Fruit fly (Drosophila melanogaster) whole organism, embryonic: Measurements from ENCODE around the gene r-cup.

Experiments used
- Atf-2 ChIP-seq: fragments of 200-800 bp; sonication (Bioruptor generic); optimal IDR thresholded peaks from 2 replicates; lab custom pipeline; 2016; ENCODE audit warnings: missing biosample characterization, missing genetic modification characterization
- BtbVII ChIP-seq: fragments of 200-800 bp; sonication (Bioruptor generic); optimal IDR thresholded peaks from 3 replicates; lab custom pipeline; 2017; ENCODE audit warnings: missing biosample characterization, mild to moderate bottlenecking, missing genetic modification characterization
- C15 ChIP-seq: fragments of 200-800 bp; sonication (Bioruptor generic); IDR thresholded peaks from 3 replicates; pipeline ENCODE4 v1.3.6; 2022; ENCODE audit warnings: missing biosample characterization, missing genetic modification characterization
- CG10366 ChIP-seq: fragments of 200-800 bp; sonication (Bioruptor generic); IDR thresholded peaks from 2 replicates; pipeline ENCODE4 v1.3.6; 2022; ENCODE audit warnings: missing biosample characterization, missing genetic modification characterization
- CG10654 ChIP-seq: fragments of 200-800 bp; sonication (Bioruptor generic); optimal IDR thresholded peaks from 2 replicates; lab custom pipeline; 2016; ENCODE audit warnings: missing biosample characterization, missing genetic modification characterization
- CG11456 ChIP-seq: fragments of 200-800 bp; sonication (Bioruptor generic); IDR thresholded peaks from 3 replicates; pipeline ENCODE4 v1.3.6; 2022; ENCODE audit warnings: missing biosample characterization, missing genetic modification characterization
- CG13287 ChIP-seq: fragments of 200-800 bp; sonication (Bioruptor generic); IDR thresholded peaks from 2 replicates; pipeline ENCODE4 v1.3.6; 2022; ENCODE audit warnings: missing biosample characterization, missing genetic modification characterization; ENCODE audit not compliant: partially characterized antibody
- CG14441 ChIP-seq: fragments of 200-800 bp; sonication (Bioruptor generic); IDR thresholded peaks from 2 replicates; pipeline ENCODE4 v1.3.6; 2022; ENCODE audit warnings: missing biosample characterization, missing genetic modification characterization
- CG17568 ChIP-seq: fragments of 200-800 bp; sonication (Bioruptor generic); optimal IDR thresholded peaks from 2 replicates; lab custom pipeline; 2018; ENCODE audit warnings: missing biosample characterization, mild to moderate bottlenecking, missing genetic modification characterization, moderate library complexity
- CG2116 ChIP-seq: fragments of 200-800 bp; sonication (Bioruptor generic); optimal IDR thresholded peaks from 3 replicates; lab custom pipeline; 2018; ENCODE audit warnings: missing biosample characterization, mild to moderate bottlenecking, missing genetic modification characterization
- CG2202 ChIP-seq: fragments of 200-800 bp; sonication (Bioruptor generic); optimal IDR thresholded peaks from 2 replicates; lab custom pipeline; 2018; ENCODE audit warnings: missing biosample characterization, mild to moderate bottlenecking, missing genetic modification characterization
- CG2889 ChIP-seq: fragments of 200-800 bp; sonication (Bioruptor generic); IDR thresholded peaks from 3 replicates; pipeline ENCODE4 v1.3.6; 2022; ENCODE audit warnings: missing biosample characterization, missing genetic modification characterization
- CG32532 ChIP-seq: fragments of 200-800 bp; sonication (Bioruptor generic); IDR thresholded peaks from 2 replicates; pipeline ENCODE4 v1.3.6; 2022; ENCODE audit warnings: missing biosample characterization, missing genetic modification characterization
- CG33213 ChIP-seq: fragments of 200-800 bp; sonication (Bioruptor generic); optimal IDR thresholded peaks from 3 replicates; lab custom pipeline; 2016; ENCODE audit warnings: missing biosample characterization, missing genetic modification characterization
- CG4328 ChIP-seq: fragments of 200-800 bp; sonication (Bioruptor generic); optimal IDR thresholded peaks from 3 replicates; lab custom pipeline; 2017; ENCODE audit warnings: missing biosample characterization, missing genetic modification reagents, missing genetic modification characterization
- CG4707 ChIP-seq: fragments of 200-800 bp; sonication (Bioruptor generic); optimal IDR thresholded peaks from 2 replicates; lab custom pipeline; 2018; ENCODE audit warnings: missing biosample characterization, mild to moderate bottlenecking, missing genetic modification characterization, moderate library complexity
- CG6689 ChIP-seq: fragments of 200-800 bp; sonication (Bioruptor generic); IDR thresholded peaks from 2 replicates; pipeline ENCODE4 v1.3.6; 2022; ENCODE audit warnings: missing biosample characterization, missing genetic modification characterization
- CG7372 ChIP-seq: fragments of 200-800 bp; sonication (Bioruptor generic); IDR thresholded peaks from 2 replicates; pipeline ENCODE4 v1.3.6; 2022; ENCODE audit warnings: missing biosample characterization, missing genetic modification characterization
- CG7839 ChIP-seq: fragments of 200-800 bp; sonication (Bioruptor generic); optimal IDR thresholded peaks from 3 replicates; lab custom pipeline; 2018; ENCODE audit warnings: missing biosample characterization, mild to moderate bottlenecking, missing genetic modification characterization, moderate library complexity
- CG8290 ChIP-seq, 3 experiments: fragments of 200-800 bp; sonication (Bioruptor generic); optimal IDR thresholded peaks; 2 replicates each; lab custom pipeline; 2016 to 2019; ENCODE audit warnings: missing biosample characterization in 3 of 3, missing genetic modification characterization in 3 of 3, mild to moderate bottlenecking in 2 of 3, moderate library complexity in 1 of 3
- CG8924 ChIP-seq: fragments of 200-800 bp; optimal IDR thresholded peaks from 3 replicates; lab custom pipeline; 2019; ENCODE audit warnings: missing biosample characterization, mild to moderate bottlenecking, missing genetic modification characterization, moderate library complexity
- Dfd ChIP-seq, 2 experiments: fragments of >200 bp; optimal IDR thresholded peaks; 2 replicates each; lab custom pipeline; 2017; ENCODE audit warnings: missing biosample characterization in 2 of 2, missing genetic modification characterization in 2 of 2
- Dp ChIP-seq: fragments of 200-800 bp; sonication (Bioruptor generic); optimal IDR thresholded peaks from 2 replicates; lab custom pipeline; 2018; ENCODE audit warnings: missing biosample characterization, mild to moderate bottlenecking, missing genetic modification characterization, moderate library complexity
- E2f2 ChIP-seq: fragments of 200-800 bp; sonication (Bioruptor generic); IDR thresholded peaks from 2 replicates; pipeline ENCODE4 v1.3.6; 2022; ENCODE audit warnings: missing biosample characterization, missing genetic modification characterization
- H15 ChIP-seq: fragments of 200-800 bp; sonication (Bioruptor generic); IDR thresholded peaks from 3 replicates; pipeline ENCODE4 v1.3.6; 2022; ENCODE audit warnings: missing biosample characterization, missing genetic modification characterization
- HHEX ChIP-seq: fragments of 200-800 bp; sonication (Bioruptor generic); optimal IDR thresholded peaks from 3 replicates; lab custom pipeline; 2017; ENCODE audit warnings: missing biosample characterization, mild to moderate bottlenecking, missing genetic modification characterization, missing genetic modification reagents
- HLH4C ChIP-seq: fragments of 200-800 bp; sonication (Bioruptor generic); IDR thresholded peaks from 3 replicates; pipeline ENCODE4 v1.3.6; 2022; ENCODE audit warnings: missing biosample characterization, missing genetic modification characterization; ENCODE audit not compliant: partially characterized antibody
- HLH54F ChIP-seq: fragments of 200-800 bp; sonication (Bioruptor generic); optimal IDR thresholded peaks from 3 replicates; lab custom pipeline; 2016; ENCODE audit warnings: missing biosample characterization, missing genetic modification characterization
- Nf-YB ChIP-seq: fragments of 200-800 bp; sonication (Bioruptor generic); optimal IDR thresholded peaks from 3 replicates; lab custom pipeline; 2019; ENCODE audit warnings: missing biosample characterization, mild to moderate bottlenecking, missing genetic modification characterization, moderate library complexity
- Opbp ChIP-seq: fragments of 200-800 bp; sonication (Bioruptor generic); IDR thresholded peaks from 3 replicates; pipeline ENCODE4 v1.3.6; 2022; ENCODE audit warnings: missing biosample characterization, missing genetic modification characterization; ENCODE audit not compliant: partially characterized antibody
- Rfx ChIP-seq: fragments of 200-800 bp; sonication (Bioruptor generic); IDR thresholded peaks from 2 replicates; pipeline ENCODE4 v1.3.6; 2022; ENCODE audit warnings: missing biosample characterization, missing genetic modification characterization
- Sin3A ChIP-seq: fragments of >200 bp; optimal IDR thresholded peaks from 2 replicates; lab custom pipeline; 2018
- ab ChIP-seq: fragments of 200-800 bp; sonication (Bioruptor generic); optimal IDR thresholded peaks from 2 replicates; lab custom pipeline; 2016; ENCODE audit warnings: missing biosample characterization, missing genetic modification characterization
- amos ChIP-seq: fragments of 200-800 bp; sonication (Bioruptor generic); IDR thresholded peaks from 2 replicates; pipeline ENCODE4 v1.3.6; 2022; ENCODE audit warnings: missing biosample characterization, missing genetic modification characterization; ENCODE audit not compliant: partially characterized antibody
- br ChIP-seq: fragments of >200 bp; optimal IDR thresholded peaks from 2 replicates; lab custom pipeline; 2017
- ci ChIP-seq: fragments of 200-800 bp; sonication (Bioruptor generic); IDR thresholded peaks from 3 replicates; pipeline ENCODE4 v1.3.6; 2022; ENCODE audit warnings: missing biosample characterization, missing genetic modification characterization
- dati ChIP-seq: fragments of 200-800 bp; sonication (Bioruptor generic); IDR thresholded peaks from 2 replicates; pipeline ENCODE4 v1.3.6; 2022; ENCODE audit warnings: missing biosample characterization, missing genetic modification characterization
- exex ChIP-seq: fragments of 200-800 bp; sonication (Bioruptor generic); optimal IDR thresholded peaks from 4 replicates; lab custom pipeline; 2018; ENCODE audit warnings: missing biosample characterization, mild to moderate bottlenecking, missing genetic modification characterization, moderate library complexity
- ftz-f1 ChIP-seq: fragments of 200-800 bp; sonication (Bioruptor generic); optimal IDR thresholded peaks from 2 replicates; lab custom pipeline; 2016; ENCODE audit warnings: missing biosample characterization, missing genetic modification characterization
- hbn ChIP-seq: fragments of 200-800 bp; sonication (Bioruptor generic); IDR thresholded peaks from 2 replicates; pipeline ENCODE4 v1.3.6; 2022; ENCODE audit warnings: missing biosample characterization, missing genetic modification characterization; ENCODE audit not compliant: partially characterized antibody
- hkb ChIP-seq, 2 experiments: fragments of 200-800 bp in 1 of 2; fragments of >200 bp in 1 of 2; sonication (Bioruptor generic) in 1 of 2; IDR thresholded peaks in 1 of 2; optimal IDR thresholded peaks in 1 of 2; 2 replicates each; pipeline versions ENCODE4 v1.3.6 to Lab custom; 2017 to 2022; ENCODE audit warnings: missing biosample characterization in 1 of 2, missing genetic modification characterization in 1 of 2
- lov ChIP-seq, 2 experiments: fragments of 200-800 bp in 1 of 2; fragments of >200 bp in 1 of 2; sonication (Bioruptor generic) in 1 of 2; IDR thresholded peaks in 1 of 2; optimal IDR thresholded peaks in 1 of 2; 2 replicates in 1 of 2; 3 replicates in 1 of 2; pipeline versions ENCODE4 v1.3.6 to Lab custom; 2017 to 2022; ENCODE audit warnings: missing biosample characterization in 1 of 2, missing genetic modification characterization in 1 of 2
- org-1 ChIP-seq: fragments of 200-800 bp; sonication (Bioruptor generic); optimal IDR thresholded peaks from 2 replicates; lab custom pipeline; 2017; ENCODE audit warnings: missing biosample characterization, missing genetic modification characterization
- prd ChIP-seq, 3 experiments: fragments of >200 bp in 2 of 3; fragments of 200-800 bp in 1 of 3; sonication (Bioruptor generic) in 1 of 3; optimal IDR thresholded peaks in 2 of 3; IDR thresholded peaks in 1 of 3; 2 replicates in 2 of 3; 3 replicates in 1 of 3; pipeline versions ENCODE4 v1.3.6 to Lab custom; 2017 to 2022; ENCODE audit warnings: missing biosample characterization in 1 of 3, missing genetic modification characterization in 1 of 3
- pum ChIP-seq: fragments of 200-800 bp; sonication (Bioruptor generic); optimal IDR thresholded peaks from 2 replicates; lab custom pipeline; 2016; ENCODE audit warnings: missing biosample characterization, missing genetic modification characterization
- run ChIP-seq: fragments of 200-800 bp; sonication (Bioruptor generic); optimal IDR thresholded peaks from 3 replicates; lab custom pipeline; 2018; ENCODE audit warnings: missing biosample characterization, mild to moderate bottlenecking, missing genetic modification characterization
- seq ChIP-seq: fragments of 200-800 bp; sonication (Bioruptor generic); IDR thresholded peaks from 2 replicates; pipeline ENCODE4 v1.3.6; 2022; ENCODE audit warnings: missing biosample characterization, missing genetic modification characterization
- sob ChIP-seq: fragments of 200-800 bp; sonication (Bioruptor generic); IDR thresholded peaks from 2 replicates; pipeline ENCODE4 v1.3.6; 2022; ENCODE audit warnings: missing biosample characterization, missing genetic modification characterization
- stwl ChIP-seq: fragments of 200-800 bp; sonication (Bioruptor generic); optimal IDR thresholded peaks from 3 replicates; lab custom pipeline; 2018; ENCODE audit warnings: missing biosample characterization, mild to moderate bottlenecking, missing genetic modification characterization, moderate library complexity

Gene r-cup

DNA sequence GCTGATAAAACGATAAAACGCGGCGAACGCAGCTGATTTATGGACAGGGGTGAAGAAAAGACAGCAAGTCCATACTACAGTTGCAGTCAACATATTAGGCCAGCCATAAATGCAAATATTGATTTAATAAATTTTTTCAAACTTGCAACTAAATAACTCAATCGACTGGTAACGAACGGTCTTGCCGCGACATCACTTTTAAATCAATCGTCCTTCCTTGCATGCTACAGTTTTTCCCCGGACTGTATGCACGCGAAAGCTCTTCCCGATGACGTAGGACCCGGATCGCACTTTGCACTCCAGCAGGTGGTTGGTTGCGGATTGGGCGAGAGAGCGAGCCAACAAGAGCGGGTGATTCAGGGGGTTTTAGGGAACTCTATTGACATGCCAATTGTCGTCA, 39.2 kb upstream of the r-cup start (continued):
- TF ChIP-seq prd (optimal IDR thresholded peaks at IDR 0.05; lab: Kevin White, UChicago) (no peak), prd (GFP tag; IDR thresholded peaks at IDR 0.05; lab: Robert Waterston, UW) (peak; percentile 45; the same call in 1 of the 3 replicates), CG32532 (GFP tag; lab: Robert Waterston, UW) (peak; percentile 20; the same call in 1 of the 2 replicates), Nf-YB (GFP tag; lab: Kevin White, UChicago) (no peak), Opbp (no peak), CG7372 (GFP tag; lab: Robert Waterston, UW) (no peak), CG11456 (GFP tag; lab: Robert Waterston, UW) (peak; percentile 64; the same call in 1 of the 3 replicates), E2f2 (GFP tag; lab: Robert Waterston, UW) (no peak), CG2889 (GFP tag; lab: Robert Waterston, UW) (0 out of 3 replicates have a peak, but pooled peaks have one; percentile 15), CG14441 (GFP tag; lab: Robert Waterston, UW) (peak; percentile 30; the same call in 1 of the 2 replicates), CG2116 (GFP tag; lab: Kevin White, UChicago) (no peak), ci (GFP tag; lab: Robert Waterston, UW) (0 out of 3 replicates have a peak, but pooled peaks have one; percentile 34), CG13287 (GFP tag; lab: Robert Waterston, UW) (no peak), CG6689 (GFP tag; lab: Robert Waterston, UW) (0 out of 2 replicates have a peak, but pooled peaks have one; percentile 19), C15 (GFP tag; lab: Robert Waterston, UW) (no peak), Atf-2 (GFP tag; lab: Kevin White, UChicago) (no peak), CG10366 (GFP tag; lab: Robert Waterston, UW) (peak; percentile 28; the same call in 1 of the 2 replicates), sob (GFP tag; lab: Robert Waterston, UW) (0 out of 2 replicates have a peak, but pooled peaks have one; percentile 24), Dfd (GFP tag; optimal IDR thresholded peaks at IDR 0.05; lab: Kevin White, UChicago) (no peak)

- TF ChIP-seq CG8290 (GFP tag; optimal IDR thresholded peaks at IDR 0.05; lab: Kevin White, UChicago) (peak; percentile 30), CG8290 (tag; optimal IDR thresholded peaks at IDR 0.05; lab: Kevin White, UChicago) (no peak), pum (GFP tag; lab: Kevin White, UChicago) (no peak), CG33213 (GFP tag; lab: Kevin White, UChicago) (no peak), CG4328 (GFP tag; lab: Kevin White, UChicago) (no peak), seq (no peak), amos (no peak), H15 (GFP tag; lab: Robert Waterston, UW) (no peak), lov (optimal IDR thresholded peaks at IDR 0.05; lab: Kevin White, UChicago) (no peak), lov (GFP tag; IDR thresholded peaks at IDR 0.05; lab: Robert Waterston, UW) (no peak), br (no peak), CG17568 (GFP tag; lab: Kevin White, UChicago) (no peak), HHEX (GFP tag; lab: Kevin White, UChicago) (no peak), Sin3A (no peak), CG4707 (no peak), HLH54F (GFP tag; lab: Kevin White, UChicago) (no peak), org-1 (GFP tag; lab: Kevin White, UChicago) (no peak), hbn (GFP tag; lab: Robert Waterston, UW) (no peak), Dp (GFP tag; lab: Kevin White, UChicago) (peak; percentile 37), exex (tag; lab: Kevin White, UChicago) (no peak), ab (GFP tag; lab: Kevin White, UChicago) (no peak), dati (GFP tag; lab: Robert Waterston, UW) (no peak), CG2202 (tag; lab: Kevin White, UChicago) (no peak), HLH4C (GFP tag; lab: Robert Waterston, UW) (no peak), hkb (optimal IDR thresholded peaks at IDR 0.05; lab: Kevin White, UChicago) (peak; percentile 21), hkb (GFP tag; IDR thresholded peaks at IDR 0.05; lab: Robert Waterston, UW) (no peak), CG8924 (tag; lab: Kevin White, UChicago) (no peak), BtbVII (no peak), CG10654 (no peak), CG7839 (no peak), run (tag; lab: Kevin White, UChicago) (no peak), Rfx (no peak), stwl (tag; lab: Kevin White, UChicago) (peak; percentile 6), ftz-f1 (GFP tag; lab: Kevin White, UChicago) (peak; percentile 18)
These were observed 34.9 kb upstream of the r-cup start for dm6 chrX:21060579-21060978.
